Fruit fly (Drosophila melanogaster): ENCODE results near the gene Dnaaf5.

The Dnaaf5 gene

DNA sequence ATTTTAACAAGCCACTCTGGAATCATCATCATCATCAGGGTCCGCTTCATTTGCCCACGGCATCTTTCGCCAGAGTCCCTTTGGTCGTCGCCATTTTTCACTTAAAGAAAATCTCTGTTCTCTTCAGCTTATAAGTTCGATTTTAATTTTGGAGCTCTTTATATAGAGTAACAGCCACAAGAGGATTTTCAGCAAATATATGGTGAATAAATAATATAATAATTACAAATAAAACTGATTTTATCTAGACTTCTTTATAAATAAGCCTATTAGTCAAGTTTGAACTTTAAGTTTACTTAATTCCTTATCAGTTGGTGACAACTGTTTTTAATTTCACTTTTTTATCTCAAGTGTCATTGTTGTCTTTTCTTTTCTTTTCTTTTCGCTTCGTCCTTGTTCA is 13.1 kb downstream of the Dnaaf5 start:
- TF ChIP-seq fd96Cb (tag; optimal IDR thresholded peaks at IDR 0.05) (peak; percentile 4), caup (GFP tag; optimal IDR thresholded peaks at IDR 0.05; ENCODE audit: severe bottlenecking) (peak; percentile 23), cwo (GFP tag; optimal IDR thresholded peaks at IDR 0.05) (peak; percentile 43), CG8924 (tag; optimal IDR thresholded peaks at IDR 0.05) (peak; percentile 10), CG3281 (GFP tag; optimal IDR thresholded peaks at IDR 0.05) (peak; percentile 10), slbo (GFP tag; IDR thresholded peaks at IDR 0.05) (0 out of 2 replicates have a peak, but pooled peaks have one; percentile 4), CG12659 (GFP tag; optimal IDR thresholded peaks at IDR 0.05) (peak; percentile 4), CG9215 (GFP tag; IDR thresholded peaks at IDR 0.05) (no peak), dmrt99B (tag; optimal IDR thresholded peaks at IDR 0.05) (peak; percentile 48), gem (tag; optimal IDR thresholded peaks at IDR 0.05) (peak; percentile 51), sd (tag; optimal IDR thresholded peaks at IDR 0.05) (peak; percentile 40), luna (GFP tag; optimal IDR thresholded peaks at IDR 0.05) (no peak), oc (tag; optimal IDR thresholded peaks at IDR 0.05) (no peak), CG15514 (GFP tag; optimal IDR thresholded peaks at IDR 0.05) (peak; percentile 7), CG10979 (tag; optimal IDR thresholded peaks at IDR 0.05) (no peak), CG9727 (GFP tag; optimal IDR thresholded peaks at IDR 0.05) (peak; percentile 9), lab (GFP tag; optimal IDR thresholded peaks at IDR 0.05) (peak; percentile 51), row (GFP tag; IDR thresholded peaks at IDR 0.05) (0 out of 3 replicates have a peak, but pooled peaks have one; percentile 24), Hmr (GFP tag; optimal IDR thresholded peaks at IDR 0.05) (peak; percentile 9), CG17359 (tag; optimal IDR thresholded peaks at IDR 0.05) (peak; percentile 7), unpg (GFP tag; optimal IDR thresholded peaks at IDR 0.05) (no peak), CG2678 (tag; optimal IDR thresholded peaks at IDR 0.05) (peak; percentile 60), Hr51 (GFP tag; optimal IDR thresholded peaks at IDR 0.05) (peak in 1 of 2 experiments; percentile 34), Fer3 (tag; optimal IDR thresholded peaks at IDR 0.05) (peak; percentile 0), CG18599 (GFP tag; optimal IDR thresholded peaks at IDR 0.05) (peak; percentile 69), CG13424 (tag; optimal IDR thresholded peaks at IDR 0.05) (peak; percentile 10), PHDP (tag; optimal IDR thresholded peaks at IDR 0.05) (peak; percentile 12), CG7556 (GFP tag; optimal IDR thresholded peaks at IDR 0.05) (peak; percentile 57), CG15269 (tag; optimal IDR thresholded peaks at IDR 0.05) (peak; percentile 9), Xrp1 (GFP tag; IDR thresholded peaks at IDR 0.05) (0 out of 2 replicates have a peak, but pooled peaks have one; percentile 7), tna (GFP tag; IDR thresholded peaks at IDR 0.05; ENCODE audit: partially characterized antibody) (no peak), grau (tag; optimal IDR thresholded peaks at IDR 0.05) (peak; percentile 41), lola (GFP tag; optimal IDR thresholded peaks at IDR 0.05) (no peak), D19A (tag; optimal IDR thresholded peaks at IDR 0.05) (peak; percentile 26), slou (GFP tag; optimal IDR thresholded peaks at IDR 0.05) (no peak), Fer1 (GFP tag; optimal IDR thresholded peaks at IDR 0.05) (peak; percentile 44), CG11504 (tag; optimal IDR thresholded peaks at IDR 0.05) (peak; percentile 51), CG31441 (GFP tag; IDR thresholded peaks at IDR 0.05) (0 out of 2 replicates have a peak, but pooled peaks have one; percentile 11), phol (tag; optimal IDR thresholded peaks at IDR 0.05) (peak; percentile 9), Hr3 (GFP tag; optimal IDR thresholded peaks at IDR 0.05) (no peak), CG7839 (tag; optimal IDR thresholded peaks at IDR 0.05) (peak; percentile 25), CG2120 (GFP tag; optimal IDR thresholded peaks at IDR 0.05) (peak; percentile 13)
